Fruit fly (Drosophila melanogaster): Measurements from ENCODE around the gene IPIP.

The IPIP gene

DNA sequence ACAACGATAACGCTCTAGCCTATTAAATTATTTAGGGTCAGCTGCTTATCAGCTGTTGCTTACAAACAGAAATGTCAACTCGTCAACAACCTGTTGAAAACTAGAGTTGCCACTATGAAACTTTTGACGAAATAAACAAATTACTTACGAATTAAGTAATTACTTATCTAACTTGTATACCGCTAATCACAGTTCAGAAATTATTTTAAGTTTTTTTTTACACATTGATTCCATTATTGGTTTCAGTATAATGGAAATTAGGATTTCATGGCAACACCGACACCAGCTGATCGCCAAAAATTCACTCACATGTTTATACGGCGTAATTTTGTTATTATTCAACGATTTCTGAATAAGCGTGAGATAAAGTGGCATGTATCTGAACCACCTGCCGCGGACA, 10.0 kb upstream of the IPIP start, which contains the start of the genes CG9117 and CG31643 (continued):
- TF ChIP-seq Trl (optimal IDR thresholded peaks at IDR 0.05) (no peak), Trl (GFP tag; optimal IDR thresholded peaks at IDR 0.05) (peak; percentile 46), CG10565 (GFP tag; optimal IDR thresholded peaks at IDR 0.05) (no peak), CHES-1-like (GFP tag; optimal IDR thresholded peaks at IDR 0.05) (peak; percentile 70), CG8924 (tag; optimal IDR thresholded peaks at IDR 0.05) (peak; percentile 53), C15 (GFP tag; IDR thresholded peaks at IDR 0.05) (no peak), HLH54F (GFP tag; optimal IDR thresholded peaks at IDR 0.05) (peak; percentile 47), CG11695 (GFP tag; IDR thresholded peaks at IDR 0.05) (peak; percentile 43; the same call in 1 of the 3 replicates), Aef1 (GFP tag; IDR thresholded peaks at IDR 0.05) (no peak), Atf6 (GFP tag; IDR thresholded peaks at IDR 0.05) (peak; percentile 52; the same call in 1 of the 2 replicates), lola (GFP tag; optimal IDR thresholded peaks at IDR 0.05) (peak in 1 of 3 experiments; percentile 45), Lhr (GFP tag; optimal IDR thresholded peaks at IDR 0.05) (no peak), CG10462 (GFP tag; optimal IDR thresholded peaks at IDR 0.05) (peak; percentile 13), mirr (GFP tag; optimal IDR thresholded peaks at IDR 0.05) (peak; percentile 48), CG17186 (GFP tag; optimal IDR thresholded peaks at IDR 0.05) (peak; percentile 30), MESR4 (GFP tag; optimal IDR thresholded peaks at IDR 0.05) (no peak), sens (GFP tag) (peak; percentile 97), hb (GFP tag; IDR thresholded peaks at IDR 0.05; ENCODE audit: partially characterized antibody) (no peak), CG6254 (GFP tag; optimal IDR thresholded peaks at IDR 0.05) (no peak), CG10979 (tag; optimal IDR thresholded peaks at IDR 0.05) (peak; percentile 25), ap (GFP tag; IDR thresholded peaks at IDR 0.05) (no peak), CG6813 (GFP tag; optimal IDR thresholded peaks at IDR 0.05) (no peak), Doc2 (GFP tag; IDR thresholded peaks at IDR 0.05) (no peak), CG13123 (GFP tag; optimal IDR thresholded peaks at IDR 0.05) (no peak), Chrac-16 (GFP tag; optimal IDR thresholded peaks at IDR 0.05) (peak; percentile 31), CG9437 (GFP tag; optimal IDR thresholded peaks at IDR 0.05) (peak; percentile 34), CG10654 (GFP tag; optimal IDR thresholded peaks at IDR 0.05) (peak; percentile 41), ro (GFP tag; IDR thresholded peaks at IDR 0.05) (no peak), stc (GFP tag; IDR thresholded peaks at IDR 0.05) (peak; percentile 21; the same call in 1 of the 2 replicates), CG8944 (GFP tag; optimal IDR thresholded peaks at IDR 0.05) (peak; percentile 54), ems (GFP tag; optimal IDR thresholded peaks at IDR 0.05) (peak; percentile 52), Awh (GFP tag; IDR thresholded peaks at IDR 0.05) (0 out of 2 replicates have a peak, but pooled peaks have one; percentile 35), CG16863 (GFP tag; optimal IDR thresholded peaks at IDR 0.05) (peak; percentile 49), mam (GFP tag; optimal IDR thresholded peaks at IDR 0.05) (peak; percentile 78), Sry-δ (GFP tag; optimal IDR thresholded peaks at IDR 0.05) (peak; percentile 26), wor (GFP tag; IDR thresholded peaks at IDR 0.05) (no peak), Atf-2 (GFP tag; optimal IDR thresholded peaks at IDR 0.05) (peak; percentile 2), Meics (GFP tag; optimal IDR thresholded peaks at IDR 0.05) (no peak), scrt (GFP tag; optimal IDR thresholded peaks at IDR 0.05) (peak; percentile 97), row (GFP tag; IDR thresholded peaks at IDR 0.05) (peak; percentile 78), shn (GFP tag; optimal IDR thresholded peaks at IDR 0.05) (peak; percentile 58), CG18619 (GFP tag; optimal IDR thresholded peaks at IDR 0.05) (no peak), CG2116 (GFP tag; optimal IDR thresholded peaks at IDR 0.05) (peak; percentile 57), CG2875 (GFP tag; optimal IDR thresholded peaks at IDR 0.05) (no peak), nmo (GFP tag; optimal IDR thresholded peaks at IDR 0.05) (peak; percentile 69), Elba2 (GFP tag; optimal IDR thresholded peaks at IDR 0.05) (peak; percentile 10), pho (GFP tag; optimal IDR thresholded peaks at IDR 0.05) (peak; percentile 47), Myb (GFP tag; optimal IDR thresholded peaks at IDR 0.05) (peak; percentile 42), nerfin-1 (tag; optimal IDR thresholded peaks at IDR 0.05) (peak; percentile 61), CG13424 (tag; optimal IDR thresholded peaks at IDR 0.05) (peak; percentile 69), da (GFP tag; optimal IDR thresholded peaks at IDR 0.05) (no peak), crc (GFP tag; optimal IDR thresholded peaks at IDR 0.05) (peak; percentile 4)
